Worm (Caenorhabditis elegans): ENCODE results near the gene H01M10.2.

H01M10.2 gene

ce11 chrX:2580524-2580981 is 5.0 kb downstream of the H01M10.2 start, which contains the start of gene H01M10.1:
H01M10.1 (minus strand) TSS chrX:2580574.
- TF ChIP-seq mec-3 (tag; optimal IDR thresholded peaks at IDR 0.05; ENCODE audit: borderline replicate concordance) (no peak), elt-2 (tag; optimal IDR thresholded peaks at IDR 0.05) (peak; percentile 51), ceh-31 (tag; optimal IDR thresholded peaks at IDR 0.05) (no peak), ceh-48 (tag; optimal IDR thresholded peaks at IDR 0.05) (no peak), npax-4 (tag; optimal IDR thresholded peaks at IDR 0.05) (no peak)

- TF ChIP-seq ref-2 (tag; optimal IDR thresholded peaks at IDR 0.05) (no peak), unc-3 (GFP tag; conservative IDR thresholded peaks at IDR 0.05) (no peak), unc-3 (tag; optimal IDR thresholded peaks at IDR 0.05) (no peak), sdc-2 (tag; optimal IDR thresholded peaks at IDR 0.05) (no peak), T23F11.4 (GFP tag; optimal IDR thresholded peaks at IDR 0.05) (no peak), ttx-3 (tag; optimal IDR thresholded peaks at IDR 0.05) (no peak), hlh-6 (tag; optimal IDR thresholded peaks at IDR 0.05) (no peak), hlh-30 (tag; optimal IDR thresholded peaks at IDR 0.05; ENCODE audit: insufficient read depth) (no peak), hlh-15 (tag; optimal IDR thresholded peaks at IDR 0.05) (no peak), ceh-2 (tag; optimal IDR thresholded peaks at IDR 0.05) (no peak), ceh-22 (tag; optimal IDR thresholded peaks at IDR 0.05) (no peak), C38D4.7 (GFP tag; optimal IDR thresholded peaks at IDR 0.05) (no peak)
These were observed 8.1 kb downstream of the H01M10.2 start, which contains the start of gene ttr-42 for ce11 chrX:2577442-2577841. ttr-42 (plus strand) TSS chrX:2577742.

- TF ChIP-seq ceh-31 (tag; optimal IDR thresholded peaks at IDR 0.05) (peak; percentile 44), ttx-3 (tag; optimal IDR thresholded peaks at IDR 0.05) (no peak), elt-2 (tag; optimal IDR thresholded peaks at IDR 0.05) (no peak), ceh-19 (GFP tag; optimal IDR thresholded peaks at IDR 0.05) (peak; percentile 10)
These were observed 12.9 kb downstream of the H01M10.2 start, which contains the start of the genes ccd-5 and F52H2.1 for ce11 chrX:2572646-2573149. ccd-5 (minus strand) TSS chrX:2572653. F52H2.1 (plus strand) TSS chrX:2573099.

- no peak for TF ChIP-seq lin-11 (tag; optimal IDR thresholded peaks at IDR 0.05)
- peak; percentile 53 for TF ChIP-seq elt-2 (tag; optimal IDR thresholded peaks at IDR 0.05)
These were observed 16.5 kb downstream of the H01M10.2 start for ce11 chrX:2569040-2569439.

- no peak for TF ChIP-seq rnt-1 (tag; optimal IDR thresholded peaks at IDR 0.05)
- TF ChIP-seq tbx-7 (tag; optimal IDR thresholded peaks at IDR 0.05): no peak
- TF ChIP-seq ceh-30 (tag; optimal IDR thresholded peaks at IDR 0.05): no peak
- no peak for TF ChIP-seq Y22D7AL.16 (tag; optimal IDR thresholded peaks at IDR 0.05)
- no peak for TF ChIP-seq ceh-24 (tag; optimal IDR thresholded peaks at IDR 0.05)
- TF ChIP-seq unc-86 (tag; optimal IDR thresholded peaks at IDR 0.05): no peak
- TF ChIP-seq T23F11.4 (GFP tag; optimal IDR thresholded peaks at IDR 0.05): no peak
- TF ChIP-seq gmeb-2 (tag; optimal IDR thresholded peaks at IDR 0.05): no peak
- TF ChIP-seq ceh-34 (tag; optimal IDR thresholded peaks at IDR 0.05): no peak
- no peak for TF ChIP-seq che-1 (tag; optimal IDR thresholded peaks at IDR 0.05)
- TF ChIP-seq odd-2 (tag; optimal IDR thresholded peaks at IDR 0.05): no peak
- TF ChIP-seq ceh-45 (GFP tag; IDR thresholded peaks at IDR 0.05): no peak
- TF ChIP-seq ceh-31 (tag; optimal IDR thresholded peaks at IDR 0.05): no peak
- TF ChIP-seq hlh-15 (tag; optimal IDR thresholded peaks at IDR 0.05): no peak
- TF ChIP-seq hlh-8 (tag; optimal IDR thresholded peaks at IDR 0.05): no peak
- TF ChIP-seq sdc-2 (tag; optimal IDR thresholded peaks at IDR 0.05): no peak
- no peak for TF ChIP-seq unc-42 (tag; optimal IDR thresholded peaks at IDR 0.05)
- TF ChIP-seq unc-3 (GFP tag; conservative IDR thresholded peaks at IDR 0.05): no peak
- no peak for TF ChIP-seq unc-3 (tag; optimal IDR thresholded peaks at IDR 0.05)
- no peak for TF ChIP-seq unc-55 (GFP tag; optimal IDR thresholded peaks at IDR 0.05)
These were observed 17.8 kb downstream of the H01M10.2 start for ce11 chrX:2567761-2568160.

Data from whole organism, late embryonic.